Worm (Caenorhabditis elegans) whole organism, L4 larva: Measurements from ENCODE around the gene str-193.

Experiments
- F10B5.3 ChIP-seq: sonication (generic microtip); optimal IDR thresholded peaks from 2 replicates; lab custom pipeline; 2016; ENCODE audit warnings: mild to moderate bottlenecking, missing genetic modification characterization, missing compliant biosample characterization
- F37D6.2 ChIP-seq: sonication (generic microtip); optimal IDR thresholded peaks from 2 replicates; lab custom pipeline; 2016; ENCODE audit warnings: mild to moderate bottlenecking, missing genetic modification characterization, missing compliant biosample characterization
- F49E8.2 ChIP-seq: sonication (generic microtip); optimal IDR thresholded peaks from 2 replicates; lab custom pipeline; 2016; ENCODE audit warnings: missing compliant biosample characterization, mild to moderate bottlenecking, missing genetic modification characterization, borderline replicate concordance
- T20F7.1 ChIP-seq: fragments of 200-800 bp; sonication (Bioruptor generic); optimal IDR thresholded peaks from 2 replicates; lab custom pipeline; 2018; ENCODE audit warnings: mild to moderate bottlenecking, missing genetic modification characterization, missing compliant biosample characterization
- Y48G9A.11 ChIP-seq: fragments of 200-800 bp; sonication (Bioruptor generic); IDR thresholded peaks from 2 replicates; pipeline ENCODE4 v1.3.6; 2022; ENCODE audit warnings: missing genetic modification reagents, missing genetic modification characterization, missing compliant biosample characterization
- Y5F2A.4 ChIP-seq: fragments of 200-800 bp; sonication (Bioruptor generic); optimal IDR thresholded peaks from 2 replicates; lab custom pipeline; 2018; ENCODE audit warnings: mild to moderate bottlenecking, missing genetic modification characterization, missing compliant biosample characterization
- aha-1 ChIP-seq: fragments of 150-350 bp; peaks from one replicate; lab custom pipeline; 2014; ENCODE audit warnings: missing biosample characterization, missing genetic modification characterization
- ama-1 ChIP-seq: fragments of 150-350 bp; optimal IDR thresholded peaks from 2 replicates; lab custom pipeline; 2014; ENCODE audit warnings: inconsistent platforms, mixed read lengths
- arid-1 ChIP-seq: fragments of 200-800 bp; sonication (Bioruptor generic); conservative IDR thresholded peaks from 2 replicates; pipeline ENCODE4 v1.3.6; 2022; ENCODE audit warnings: missing genetic modification reagents, missing genetic modification characterization, missing compliant biosample characterization
- ceh-20 ChIP-seq: fragments of 200-800 bp; sonication (Bioruptor generic); IDR thresholded peaks from 2 replicates; pipeline ENCODE4 v1.3.6; 2022; ENCODE audit warnings: missing genetic modification reagents, missing genetic modification characterization, missing compliant biosample characterization
- ceh-32 ChIP-seq: sonication (generic microtip); optimal IDR thresholded peaks from 2 replicates; lab custom pipeline; 2016; ENCODE audit warnings: mild to moderate bottlenecking, missing genetic modification characterization, missing compliant biosample characterization; ENCODE audit not compliant: poor library complexity
- ceh-62 ChIP-seq: sonication (generic microtip); optimal IDR thresholded peaks from 2 replicates; lab custom pipeline; 2017; ENCODE audit warnings: missing biosample characterization, missing genetic modification characterization
- ceh-82 ChIP-seq: sonication (generic microtip); optimal IDR thresholded peaks from 2 replicates; lab custom pipeline; 2017; ENCODE audit warnings: missing biosample characterization, missing genetic modification characterization
- ces-1 ChIP-seq: fragments of 150-350 bp; sonication (generic microtip); optimal IDR thresholded peaks from 4 replicates; lab custom pipeline; 2014; ENCODE audit warnings: missing biosample characterization, missing genetic modification reagents, missing genetic modification characterization
- daf-12 ChIP-seq: fragments of 150-350 bp; optimal IDR thresholded peaks from 2 replicates; lab custom pipeline; 2014; ENCODE audit warnings: missing biosample characterization, missing genetic modification reagents, missing genetic modification characterization
- dmd-6 ChIP-seq: fragments of 200-800 bp; sonication (Bioruptor generic); IDR thresholded peaks from 2 replicates; pipeline ENCODE4 v1.3.6; 2022; ENCODE audit warnings: missing genetic modification reagents, missing genetic modification characterization, missing compliant biosample characterization
- dmd-8 ChIP-seq: fragments of 200-800 bp; sonication (Bioruptor generic); IDR thresholded peaks from 2 replicates; pipeline ENCODE4 v1.3.6; 2022; ENCODE audit warnings: missing genetic modification characterization, missing compliant biosample characterization
- dpl-1 ChIP-seq: fragments of 150-350 bp; optimal IDR thresholded peaks from 2 replicates; lab custom pipeline; 2014; ENCODE audit warnings: missing biosample characterization, missing genetic modification reagents, missing genetic modification characterization
- duxl-1 ChIP-seq: sonication (generic microtip); optimal IDR thresholded peaks from 2 replicates; lab custom pipeline; 2016; ENCODE audit warnings: mild to moderate bottlenecking, missing genetic modification characterization, moderate library complexity, missing compliant biosample characterization; ENCODE audit not compliant: poor library complexity
- dve-1 ChIP-seq: sonication (generic microtip); optimal IDR thresholded peaks from 2 replicates; lab custom pipeline; 2017; ENCODE audit warnings: antibody characterized with exemption, mild to moderate bottlenecking, missing genetic modification characterization, missing compliant biosample characterization; ENCODE audit not compliant: insufficient read depth
- egl-27 ChIP-seq: sonication (generic microtip); optimal IDR thresholded peaks from 3 replicates; lab custom pipeline; 2017; ENCODE audit warnings: missing biosample characterization, missing genetic modification reagents, missing genetic modification characterization
- gei-8 ChIP-seq: fragments of 200-800 bp; sonication (Bioruptor generic); optimal IDR thresholded peaks from 2 replicates; lab custom pipeline; 2018; ENCODE audit warnings: mild to moderate bottlenecking, missing genetic modification characterization, missing compliant biosample characterization
- hlh-11 ChIP-seq: fragments of 200-800 bp; sonication (Bioruptor generic); optimal IDR thresholded peaks from 2 replicates; lab custom pipeline; 2018; ENCODE audit warnings: mild to moderate bottlenecking, missing genetic modification characterization, missing compliant biosample characterization
- hmg-1.1 ChIP-seq: fragments of 200-800 bp; sonication (Bioruptor generic); IDR thresholded peaks from 2 replicates; pipeline ENCODE4 v1.3.6; 2022; ENCODE audit warnings: missing genetic modification reagents, missing genetic modification characterization, missing compliant biosample characterization
- lin-1 ChIP-seq: fragments of 200-800 bp; sonication (Bioruptor generic); IDR thresholded peaks from 2 replicates; pipeline ENCODE4 v1.3.6; 2022; ENCODE audit warnings: missing genetic modification reagents, missing genetic modification characterization, missing compliant biosample characterization
- lin-13 ChIP-seq: fragments of 150-350 bp; optimal IDR thresholded peaks from 2 replicates; lab custom pipeline; 2014; ENCODE audit warnings: missing biosample characterization, missing genetic modification reagents, missing genetic modification characterization
- lin-38 ChIP-seq: fragments of 200-800 bp; sonication (Bioruptor generic); IDR thresholded peaks from 2 replicates; pipeline ENCODE4 v1.3.6; 2022; ENCODE audit warnings: missing genetic modification reagents, missing genetic modification characterization, missing compliant biosample characterization
- lin-39 ChIP-seq: fragments of 150-350 bp; optimal IDR thresholded peaks from 2 replicates; lab custom pipeline; 2014; ENCODE audit warnings: missing biosample characterization, missing genetic modification reagents, missing genetic modification characterization
- lsy-2 ChIP-seq, 2 experiments: fragments of 150-350 bp in 1 of 2; sonication (generic microtip) in 1 of 2; optimal IDR thresholded peaks; 2 replicates each; lab custom pipeline; 2014 to 2017; ENCODE audit warnings: missing biosample characterization in 2 of 2, missing genetic modification characterization in 2 of 2
- mes-2 ChIP-seq: sonication (generic microtip); optimal IDR thresholded peaks from 2 replicates; lab custom pipeline; 2016; ENCODE audit warnings: missing genotype, mild to moderate bottlenecking, missing genetic modification characterization, missing compliant biosample characterization; ENCODE audit not compliant: poor library complexity, severe bottlenecking
- mxl-2 ChIP-seq: fragments of 200-800 bp; sonication (Bioruptor generic); conservative IDR thresholded peaks from 2 replicates; pipeline ENCODE4 v1.3.6; 2022; ENCODE audit warnings: missing genetic modification reagents, missing genetic modification characterization, missing compliant biosample characterization
- nhr-42 ChIP-seq: fragments of 200-800 bp; sonication (Bioruptor generic); IDR thresholded peaks from 2 replicates; pipeline ENCODE4 v1.3.6; 2022; ENCODE audit warnings: missing genetic modification characterization, missing compliant biosample characterization
- nhr-76 ChIP-seq: fragments of 150-350 bp; optimal IDR thresholded peaks from 2 replicates; lab custom pipeline; 2014; ENCODE audit warnings: missing biosample characterization, missing genetic modification characterization
- php-3 ChIP-seq: fragments of 200-800 bp; sonication (Bioruptor generic); IDR thresholded peaks from 2 replicates; pipeline ENCODE4 v1.3.6; 2022; ENCODE audit warnings: missing genetic modification reagents, missing genetic modification characterization, missing compliant biosample characterization
- pqm-1 ChIP-seq: sonication (generic microtip); optimal IDR thresholded peaks from 2 replicates; lab custom pipeline; 2017; ENCODE audit warnings: missing biosample characterization, missing genetic modification characterization
- spr-1 ChIP-seq: sonication (generic microtip); optimal IDR thresholded peaks from 2 replicates; lab custom pipeline; 2016; ENCODE audit warnings: mild to moderate bottlenecking, missing genetic modification characterization, missing compliant biosample characterization
- tra-1 ChIP-seq: fragments of 200-800 bp; sonication (Bioruptor generic); IDR thresholded peaks from 2 replicates; pipeline ENCODE4 v1.3.6; 2022; ENCODE audit warnings: missing genetic modification reagents, missing genetic modification characterization, missing compliant biosample characterization
- unc-130 ChIP-seq: sonication (generic microtip); optimal IDR thresholded peaks from 2 replicates; lab custom pipeline; 2016; ENCODE audit warnings: missing genetic modification reagents, missing genetic modification characterization, missing compliant biosample characterization
- unc-39 ChIP-seq: sonication (generic microtip); optimal IDR thresholded peaks from 2 replicates; lab custom pipeline; 2017; ENCODE audit warnings: missing biosample characterization, missing genetic modification characterization
- unc-62 ChIP-seq, 3 experiments: fragments of 150-350 bp in 1 of 3; sonication (generic microtip); optimal IDR thresholded peaks in 2 of 3; peaks in 1 of 3; 1 replicate in 1 of 3; 2 replicates in 2 of 3; lab custom pipeline; 2014 to 2017; ENCODE audit warnings: missing biosample characterization in 3 of 3, missing genetic modification characterization in 3 of 3, missing genetic modification reagents in 3 of 3, missing genotype in 1 of 3
- vab-7 ChIP-seq: fragments of 200-800 bp; sonication (Bioruptor generic); IDR thresholded peaks from 2 replicates; pipeline ENCODE4 v1.3.6; 2022; ENCODE audit warnings: missing genetic modification reagents, missing genetic modification characterization, missing compliant biosample characterization

str-193 gene

ce11 chrV:9799076-9799475 is 22.5 kb downstream of the str-193 start, which contains the start of gene F46B6.13:
Gene F46B6.13 (minus strand): TSS chrV:9799176.
- no peak for TF ChIP-seq Y48G9A.11

ce11 chrV:9798212-9798611 is 23.4 kb downstream of the str-193 start:
- TF ChIP-seq tra-1, result no peak
- TF ChIP-seq unc-62 (GFP tag; optimal IDR thresholded peaks at IDR 0.05 in 1 of 2; lab: Kevin White, UChicago), result peak in 1 of 2 experiments; percentile 61
- no peak for TF ChIP-seq unc-62 (tag; optimal IDR thresholded peaks at IDR 0.05; lab: Kevin White, UChicago)

- TF ChIP-seq lin-1 (GFP tag; lab: Robert Waterston, UW) (no peak), pqm-1 (tag; lab: Kevin White, UChicago) (no peak), dpl-1 (no peak), mes-2 (tag; lab: Kevin White, UChicago) (no peak), Y48G9A.11 (no peak), ceh-62 (no peak)
Measured at ce11 chrV:9796562-9796961, 25.1 kb downstream of the str-193 start, which contains the start of gene F46B6.9. Gene F46B6.9 (plus strand): TSS chrV:9796862.

- no peak for TF ChIP-seq nhr-42
- no peak for TF ChIP-seq ama-1 (lab: Kevin White, UChicago)
Measured at ce11 chrV:9796002-9796401, 25.6 kb downstream of the str-193 start.

- TF ChIP-seq hmg-1.1 (GFP tag; lab: Robert Waterston, UW), result no peak
- TF ChIP-seq vab-7 (GFP tag; lab: Robert Waterston, UW), result no peak
- TF ChIP-seq ceh-32, result no peak
- TF ChIP-seq T20F7.1 (GFP tag; lab: Kevin White, UChicago), result no peak
- no peak for TF ChIP-seq unc-130 (GFP tag; lab: Kevin White, UChicago)
- TF ChIP-seq lin-39 (tag; lab: Kevin White, UChicago), result no peak
- TF ChIP-seq ceh-82 (tag; lab: Kevin White, UChicago), result no peak
- no peak for TF ChIP-seq duxl-1
- peak; percentile 56 for TF ChIP-seq dmd-6 (GFP tag; lab: Robert Waterston, UW)
- peak; percentile 65 for TF ChIP-seq dve-1 (tag; lab: Kevin White, UChicago)
- no peak for TF ChIP-seq mxl-2 (GFP tag; lab: Robert Waterston, UW)
Measured at ce11 chrV:9794997-9795396, 26.6 kb downstream of the str-193 start.

DNA sequence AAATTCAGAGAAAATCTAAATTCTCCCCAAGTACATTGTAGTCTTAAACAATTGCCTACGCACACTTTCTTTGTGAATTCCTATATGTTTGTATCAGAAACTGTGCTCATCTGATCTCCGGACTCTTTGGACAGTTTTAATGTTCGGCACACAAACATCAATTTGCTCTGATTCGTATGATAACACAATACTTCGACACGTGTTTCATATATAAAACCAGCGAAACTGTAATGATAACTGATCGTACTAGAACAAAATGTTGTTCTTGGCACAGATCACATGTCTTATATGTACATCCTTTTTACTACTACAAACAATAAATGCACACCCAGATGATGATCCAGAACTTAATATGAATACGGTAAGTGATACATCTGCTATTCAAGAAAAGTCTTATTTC is 30.3 kb downstream of the str-193 start, which contains the start of gene lipl-2:
Gene lipl-2, plus strand, starts transcription at position 236 of the 400 bp plus-strand sequence.
- TF ChIP-seq ceh-62 (no peak), pqm-1 (tag; lab: Kevin White, UChicago) (no peak), hlh-11 (tag; lab: Kevin White, UChicago) (peak; percentile 82), F10B5.3 (tag; lab: Kevin White, UChicago) (no peak), ces-1 (GFP tag; lab: Kevin White, UChicago) (no peak), egl-27 (tag; lab: Kevin White, UChicago) (no peak), Y5F2A.4 (GFP tag; lab: Kevin White, UChicago) (no peak), arid-1 (GFP tag; lab: Robert Waterston, UW) (no peak), ceh-32 (no peak), ceh-20 (GFP tag; lab: Robert Waterston, UW) (no peak), F37D6.2 (tag; lab: Kevin White, UChicago) (no peak), lin-1 (GFP tag; lab: Robert Waterston, UW) (no peak), nhr-76 (tag; lab: Kevin White, UChicago) (no peak), lin-38 (GFP tag; lab: Robert Waterston, UW) (no peak), dmd-8 (GFP tag; lab: Robert Waterston, UW) (no peak), lsy-2 (tag; optimal IDR thresholded peaks at IDR 0.05; lab: Kevin White, UChicago) (no peak), gei-8 (GFP tag; lab: Kevin White, UChicago) (no peak), F49E8.2 (no peak), mes-2 (tag; lab: Kevin White, UChicago) (no peak), dve-1 (tag; lab: Kevin White, UChicago) (peak; percentile 92), spr-1 (tag; lab: Kevin White, UChicago) (no peak), daf-12 (tag; lab: Kevin White, UChicago) (no peak), nhr-42 (peak; percentile 62; the same call in 1 of the 2 replicates), aha-1 (no peak), tra-1 (no peak), php-3 (peak; percentile 69), unc-39 (tag; lab: Kevin White, UChicago) (no peak), lin-13 (no peak)
